4 worm cellular contexts compared by ENCODE assay signal in the genomic region with DNA sequence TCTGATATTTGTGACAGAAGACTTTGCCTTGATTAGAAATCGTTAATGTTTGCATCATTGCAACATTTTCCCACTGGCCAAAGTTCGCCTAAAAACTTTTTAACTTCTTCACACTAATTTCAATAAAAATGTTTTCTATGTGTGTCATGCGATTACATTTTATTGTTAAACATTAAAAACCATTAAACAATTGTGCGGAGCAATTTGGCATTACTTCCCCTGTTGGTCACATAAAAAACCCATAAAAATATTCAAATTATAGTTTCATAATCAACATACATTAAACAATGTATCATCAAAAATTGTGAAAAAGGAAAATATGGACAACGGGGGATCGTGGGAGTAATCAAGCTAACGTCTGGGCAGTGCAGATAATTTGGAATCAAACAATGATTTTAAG.
A peak's percentile ranks its signal among the peaks of the same experiment; 100 is the strongest.
TF ChIP-seq lines count a peak whose summit lies in the region.
"Not testable (repeated sequence)": the region's sequence is repeated elsewhere in the genome, so short reads cannot be mapped to it uniquely, and the experiment has no call there.

No protein-coding gene starts in this region.

TF ChIP-seq in whole organism, L1 larva, 84 proteins besides CTCF, POLR2A, EP300 and RAD21:
- TF ChIP-seq efl-1 (optimal IDR thresholded peaks at IDR 0.05; lab: Kevin White, UChicago): not testable (repeated sequence)
- peak in 1 of 2 experiments; percentile 44 for TF ChIP-seq efl-1 (GFP tag; optimal IDR thresholded peaks at IDR 0.05 in 1 of 2; lab: Kevin White, UChicago)
- TF ChIP-seq elt-2 (tag; optimal IDR thresholded peaks at IDR 0.05; lab: Kevin White, UChicago): peak; percentile 48
TF ChIP-seq in whole organism, L1 larva: peak in this region for 2; not testable (repeated sequence) for 82.

TF ChIP-seq in whole organism, L2 larva, 48 proteins besides CTCF, POLR2A, EP300 and RAD21:
- peak; percentile 1 for TF ChIP-seq fos-1 (tag; optimal IDR thresholded peaks at IDR 0.05; lab: Kevin White, UChicago)

TF ChIP-seq in whole organism, L3 larva, 47 proteins besides CTCF, POLR2A, EP300 and RAD21:
- TF ChIP-seq pqm-1 (tag; optimal IDR thresholded peaks at IDR 0.05; lab: Kevin White, UChicago): peak; percentile 7
- TF ChIP-seq elt-2 (tag; optimal IDR thresholded peaks at IDR 0.05; lab: Kevin White, UChicago): peak; percentile 65

TF ChIP-seq in whole organism, L4 larva, 104 proteins besides CTCF, POLR2A, EP300 and RAD21:
- TF ChIP-seq php-3 (GFP tag; IDR thresholded peaks at IDR 0.05; lab: Robert Waterston, UW) (peak; percentile 94), nhr-28 (tag; optimal IDR thresholded peaks at IDR 0.05; lab: Kevin White, UChicago) (peak; percentile 6)
